Worm (Caenorhabditis elegans): Measurements from ENCODE around the gene C29E4.10.

Gene C29E4.10

ce11 chrIII:7903427-7903826, 34.2 kb upstream of the C29E4.10 start:
- no peak for TF ChIP-seq ceh-43 (GFP tag; optimal IDR thresholded peaks at IDR 0.05)
- TF ChIP-seq snpc-4 (tag; optimal IDR thresholded peaks at IDR 0.05), result no peak
- TF ChIP-seq blmp-1 (tag; optimal IDR thresholded peaks at IDR 0.05), result no peak
- TF ChIP-seq ces-1 (GFP tag; optimal IDR thresholded peaks at IDR 0.05), result no peak
- no peak for TF ChIP-seq drap-1 (GFP tag; optimal IDR thresholded peaks at IDR 0.05)
- no peak for TF ChIP-seq tbx-8 (GFP tag; optimal IDR thresholded peaks at IDR 0.05)
- no peak for TF ChIP-seq pha-4 (tag; optimal IDR thresholded peaks at IDR 0.05)
- TF ChIP-seq zip-8 (tag; optimal IDR thresholded peaks at IDR 0.05), result no peak
- no peak for TF ChIP-seq sem-2 (GFP tag; optimal IDR thresholded peaks at IDR 0.05)
- no peak for TF ChIP-seq mab-5 (tag; optimal IDR thresholded peaks at IDR 0.05)
- no peak for TF ChIP-seq ztf-11 (tag; optimal IDR thresholded peaks at IDR 0.05)

- peak; percentile 45 for TF ChIP-seq ceh-39 (tag; optimal IDR thresholded peaks at IDR 0.05)
- TF ChIP-seq hlh-1 (tag; optimal IDR thresholded peaks at IDR 0.05), result peak; percentile 83
- TF ChIP-seq unc-62 (GFP tag; optimal IDR thresholded peaks at IDR 0.05), result peak; percentile 28
- no peak for TF ChIP-seq ceh-83 (GFP tag; optimal IDR thresholded peaks at IDR 0.05)
Measured at ce11 chrIII:7907515-7907914, 30.1 kb upstream of the C29E4.10 start, which contains the start of gene pcp-5. pcp-5 (minus strand) TSS chrIII:7907615.

- TF ChIP-seq nhr-28 (tag; optimal IDR thresholded peaks at IDR 0.05), result no peak
- no peak for TF ChIP-seq unc-62 (GFP tag; optimal IDR thresholded peaks at IDR 0.05)
- no peak for TF ChIP-seq blmp-1 (tag; optimal IDR thresholded peaks at IDR 0.05)
- no peak for TF ChIP-seq zip-8 (tag; optimal IDR thresholded peaks at IDR 0.05)
- TF ChIP-seq unc-39 (tag; optimal IDR thresholded peaks at IDR 0.05), result no peak
- TF ChIP-seq mep-1 (tag; optimal IDR thresholded peaks at IDR 0.05), result no peak
- no peak for TF ChIP-seq pha-4 (tag; optimal IDR thresholded peaks at IDR 0.05)
- TF ChIP-seq sptf-1 (tag; optimal IDR thresholded peaks at IDR 0.05), result no peak
- no peak for TF ChIP-seq lin-32 (GFP tag; optimal IDR thresholded peaks at IDR 0.05)
- no peak for TF ChIP-seq nhr-12 (tag; optimal IDR thresholded peaks at IDR 0.05)
- TF ChIP-seq elt-3 (tag; optimal IDR thresholded peaks at IDR 0.05), result no peak
- TF ChIP-seq sem-2 (GFP tag; optimal IDR thresholded peaks at IDR 0.05), result no peak
- TF ChIP-seq ceh-83 (GFP tag; optimal IDR thresholded peaks at IDR 0.05), result no peak
- no peak for TF ChIP-seq M03D4.4 (tag; optimal IDR thresholded peaks at IDR 0.05)
- TF ChIP-seq nhr-237 (tag; optimal IDR thresholded peaks at IDR 0.05), result no peak
- no peak for TF ChIP-seq bed-3 (GFP tag; optimal IDR thresholded peaks at IDR 0.05)
- TF ChIP-seq mab-5 (tag; optimal IDR thresholded peaks at IDR 0.05), result no peak
- no peak for TF ChIP-seq lin-13 (tag; optimal IDR thresholded peaks at IDR 0.05)
Measured at ce11 chrIII:7909263-7909662, 28.4 kb upstream of the C29E4.10 start, which contains the start of gene ZK688.1. ZK688.1 (plus strand) TSS chrIII:7909563.

ce11 chrIII:7911621-7912020, 26.0 kb upstream of the C29E4.10 start, which contains the start of gene ZK688.7:
ZK688.7 (minus strand) TSS chrIII:7911634.
- peak; percentile 51 for TF ChIP-seq nhr-2 (tag; optimal IDR thresholded peaks at IDR 0.05)
- TF ChIP-seq ceh-39 (tag; optimal IDR thresholded peaks at IDR 0.05), result peak; percentile 61
- TF ChIP-seq unc-62 (GFP tag; optimal IDR thresholded peaks at IDR 0.05), result peak; percentile 12
- no peak for TF ChIP-seq sptf-1 (tag; optimal IDR thresholded peaks at IDR 0.05)

- TF ChIP-seq lin-13 (tag; optimal IDR thresholded peaks at IDR 0.05) (no peak), elt-3 (tag; optimal IDR thresholded peaks at IDR 0.05) (no peak), ceh-39 (tag; optimal IDR thresholded peaks at IDR 0.05) (no peak), sptf-1 (tag; optimal IDR thresholded peaks at IDR 0.05) (no peak), ham-2 (GFP tag; optimal IDR thresholded peaks at IDR 0.05) (no peak), ceh-83 (GFP tag; optimal IDR thresholded peaks at IDR 0.05) (no peak), ces-1 (GFP tag; optimal IDR thresholded peaks at IDR 0.05) (no peak), nhr-237 (tag; optimal IDR thresholded peaks at IDR 0.05) (no peak), hlh-1 (tag; optimal IDR thresholded peaks at IDR 0.05) (no peak), nhr-28 (tag; optimal IDR thresholded peaks at IDR 0.05) (no peak), ceh-43 (GFP tag; optimal IDR thresholded peaks at IDR 0.05) (no peak), ztf-11 (tag; optimal IDR thresholded peaks at IDR 0.05) (no peak), pha-4 (tag; optimal IDR thresholded peaks at IDR 0.05) (no peak)
Measured at ce11 chrIII:7913488-7913887, 24.2 kb upstream of the C29E4.10 start, which contains the start of gene ZK688.12. ZK688.12 (minus strand) TSS chrIII:7913588.

- no peak for TF ChIP-seq tbx-8 (GFP tag; optimal IDR thresholded peaks at IDR 0.05)
- no peak for TF ChIP-seq ham-2 (GFP tag; optimal IDR thresholded peaks at IDR 0.05)
- no peak for TF ChIP-seq pha-4 (tag; optimal IDR thresholded peaks at IDR 0.05)
- TF ChIP-seq ceh-43 (GFP tag; optimal IDR thresholded peaks at IDR 0.05), result no peak
- no peak for TF ChIP-seq drap-1 (GFP tag; optimal IDR thresholded peaks at IDR 0.05)
- no peak for TF ChIP-seq flh-1 (GFP tag; optimal IDR thresholded peaks at IDR 0.05)
- TF ChIP-seq blmp-1 (tag; optimal IDR thresholded peaks at IDR 0.05), result no peak
- TF ChIP-seq nhr-12 (tag; optimal IDR thresholded peaks at IDR 0.05), result no peak
- no peak for TF ChIP-seq M03D4.4 (tag; optimal IDR thresholded peaks at IDR 0.05)
- no peak for TF ChIP-seq sptf-1 (tag; optimal IDR thresholded peaks at IDR 0.05)
- TF ChIP-seq lin-32 (GFP tag; optimal IDR thresholded peaks at IDR 0.05), result no peak
- no peak for TF ChIP-seq lin-13 (tag; optimal IDR thresholded peaks at IDR 0.05)
Measured at ce11 chrIII:7917667-7918066, 20.0 kb upstream of the C29E4.10 start, which contains the start of gene gly-3. gly-3 (minus strand) TSS chrIII:7917767.

Data from whole organism, mixed stage, embryonic.